Worm (Caenorhabditis elegans): ENCODE measurements around the gene Y39A3A.4.
"Not testable (repeated sequence)": the region's sequence is repeated elsewhere in the genome, so short reads cannot be mapped to it uniquely, and the experiment has no call there.

Y39A3A.4 gene

DNA sequence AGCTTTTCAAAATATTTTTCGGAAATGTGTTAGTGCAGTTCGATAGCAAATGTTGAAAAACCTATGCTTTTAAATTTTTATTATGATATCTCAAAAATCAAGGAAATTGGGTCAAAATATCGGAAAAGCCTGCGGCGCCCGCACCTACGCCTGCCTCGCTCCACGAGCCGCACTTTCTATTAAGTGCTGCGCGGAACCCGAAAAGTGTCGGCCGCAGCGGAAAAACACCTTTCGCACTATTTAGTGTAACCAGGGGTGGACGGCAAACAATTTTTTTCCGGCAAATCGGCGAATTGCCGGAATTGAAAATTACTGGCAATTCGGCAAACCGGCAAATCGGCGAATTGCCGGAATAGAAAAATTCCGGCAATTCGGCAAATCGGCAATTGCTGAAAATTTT lies 8.4 kb upstream of the Y39A3A.4 start:
- TF ChIP-seq T22C8.4 (GFP tag; IDR thresholded peaks at IDR 0.05) (no peak), med-1 (GFP tag; optimal IDR thresholded peaks at IDR 0.05; ENCODE audit: insufficient read depth) (no peak), tab-1 (GFP tag; IDR thresholded peaks at IDR 0.05) (no peak), klf-2 (GFP tag; conservative IDR thresholded peaks at IDR 0.05) (no peak), ref-1 (GFP tag; conservative IDR thresholded peaks at IDR 0.05) (no peak), ztf-23 (GFP tag; IDR thresholded peaks at IDR 0.05) (no peak), cog-1 (tag; optimal IDR thresholded peaks at IDR 0.05) (no peak), ztf-29 (GFP tag; IDR thresholded peaks at IDR 0.05) (no peak), flt-1 (GFP tag; IDR thresholded peaks at IDR 0.05) (no peak)

DNA sequence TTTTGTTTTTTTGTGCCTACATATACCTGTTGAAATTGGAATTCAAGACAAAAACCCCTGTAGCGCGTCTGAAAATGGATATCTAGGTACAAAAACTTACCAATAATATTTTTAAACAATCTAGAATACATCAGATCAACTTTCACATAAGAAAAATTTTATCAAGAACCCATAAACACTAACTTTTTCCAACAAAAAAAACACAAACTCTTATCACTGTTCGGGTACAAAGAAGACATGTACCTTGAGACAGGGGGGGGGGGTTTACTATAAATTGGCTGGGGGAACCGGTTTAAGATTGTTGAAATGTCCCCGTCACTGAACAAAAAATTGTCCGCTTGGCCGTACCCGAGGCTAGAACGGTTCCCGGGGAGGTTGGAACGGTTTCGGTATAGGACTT lies 6.1 kb upstream of the Y39A3A.4 start, which contains the start of gene cpt-3:
Gene cpt-3, plus strand, starts transcription at position 301 of the 400 bp plus-strand sequence.
- not testable (repeated sequence) for TF ChIP-seq med-1 (GFP tag; optimal IDR thresholded peaks at IDR 0.05; ENCODE audit: insufficient read depth); ref-1 (GFP tag; conservative IDR thresholded peaks at IDR 0.05); klf-2 (GFP tag; conservative IDR thresholded peaks at IDR 0.05)

DNA sequence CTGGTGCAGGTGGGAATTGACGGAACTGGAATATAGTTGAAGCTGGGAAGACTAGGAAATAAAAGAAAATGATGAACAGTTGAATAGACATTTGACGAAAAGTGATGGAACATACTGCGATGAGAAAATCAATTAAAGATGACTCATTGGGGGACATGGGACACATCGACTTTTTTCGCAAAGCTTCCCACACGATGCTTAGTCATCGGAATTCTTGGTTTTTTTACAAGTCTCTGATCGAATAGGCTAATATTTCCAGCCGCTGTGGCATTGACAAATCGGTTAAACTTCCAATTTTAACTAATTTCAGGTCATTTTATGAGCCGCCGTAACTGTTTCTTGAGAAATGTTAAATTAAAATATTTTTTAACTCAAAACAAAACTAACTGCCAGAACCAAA lies 8.1 kb downstream of the Y39A3A.4 start, which contains the start of gene Y39A3A.3:
Gene Y39A3A.3, minus strand, starts transcription at position 101 of the 400 bp plus-strand sequence.
- TF ChIP-seq ztf-23 (GFP tag; IDR thresholded peaks at IDR 0.05) (no peak), T22C8.4 (GFP tag; IDR thresholded peaks at IDR 0.05) (no peak), ztf-29 (GFP tag; IDR thresholded peaks at IDR 0.05) (no peak), ref-1 (GFP tag; conservative IDR thresholded peaks at IDR 0.05) (no peak), tab-1 (GFP tag; IDR thresholded peaks at IDR 0.05) (no peak), klf-2 (GFP tag; conservative IDR thresholded peaks at IDR 0.05) (no peak), cog-1 (tag; optimal IDR thresholded peaks at IDR 0.05) (no peak), med-1 (GFP tag; optimal IDR thresholded peaks at IDR 0.05; ENCODE audit: insufficient read depth) (no peak), flt-1 (GFP tag; IDR thresholded peaks at IDR 0.05) (no peak)

DNA sequence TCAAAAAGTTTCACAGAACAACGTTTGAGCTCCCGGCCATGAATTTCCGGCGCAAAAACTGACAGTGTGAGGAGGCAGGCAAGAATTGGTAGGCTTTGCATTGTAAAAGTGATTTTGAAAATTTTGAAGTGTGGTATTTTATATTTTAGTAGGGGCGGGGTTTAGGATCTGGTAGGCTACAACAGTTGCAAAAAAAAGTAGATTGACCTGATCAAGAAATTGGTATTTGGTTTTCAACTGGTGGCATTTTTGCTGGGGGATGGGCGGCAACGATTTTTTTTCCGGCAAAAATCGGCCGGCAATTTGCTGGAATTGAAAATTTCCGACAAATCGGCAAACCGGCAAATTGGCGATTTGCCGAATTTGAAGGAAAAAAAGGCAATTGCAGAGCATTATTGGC lies 15.5 kb downstream of the Y39A3A.4 start, which contains the start of gene ins-16:
Gene ins-16, minus strand, starts transcription at position 101 of the 400 bp plus-strand sequence.
- TF ChIP-seq tab-1 (GFP tag; IDR thresholded peaks at IDR 0.05) = no peak
- TF ChIP-seq med-1 (GFP tag; optimal IDR thresholded peaks at IDR 0.05; ENCODE audit: insufficient read depth) = no peak
- TF ChIP-seq klf-2 (GFP tag; conservative IDR thresholded peaks at IDR 0.05) = no peak
- no peak for TF ChIP-seq cog-1 (tag; optimal IDR thresholded peaks at IDR 0.05)
- no peak for TF ChIP-seq flt-1 (GFP tag; IDR thresholded peaks at IDR 0.05)
- TF ChIP-seq T22C8.4 (GFP tag; IDR thresholded peaks at IDR 0.05) = no peak
- no peak for TF ChIP-seq ztf-29 (GFP tag; IDR thresholded peaks at IDR 0.05)
- no peak for TF ChIP-seq ztf-23 (GFP tag; IDR thresholded peaks at IDR 0.05)
- no peak for TF ChIP-seq ref-1 (GFP tag; conservative IDR thresholded peaks at IDR 0.05)

DNA sequence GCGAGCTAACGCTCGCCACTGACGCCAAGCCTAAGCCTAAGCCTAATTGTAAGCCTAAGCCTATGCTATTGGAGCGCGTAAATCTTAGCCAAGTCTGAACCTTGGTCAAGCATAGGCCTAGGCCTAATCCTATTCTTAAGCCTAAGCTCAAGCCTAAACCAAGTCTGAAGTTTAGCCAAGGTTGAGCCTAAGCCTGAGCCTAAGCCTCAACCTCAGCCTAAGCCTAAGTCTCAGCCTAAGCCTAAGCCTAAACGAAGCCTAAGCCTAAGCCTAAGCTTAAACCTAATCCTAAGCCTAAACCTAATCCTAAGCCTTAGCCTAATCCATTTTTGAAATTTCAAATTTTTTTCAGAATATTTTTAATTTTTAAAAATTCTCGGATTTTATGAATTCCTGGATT lies 16.3 kb downstream of the Y39A3A.4 start:
- TF ChIP-seq ztf-23 (GFP tag; IDR thresholded peaks at IDR 0.05) (no peak), med-1 (GFP tag; optimal IDR thresholded peaks at IDR 0.05; ENCODE audit: insufficient read depth) (no peak), ztf-29 (GFP tag; IDR thresholded peaks at IDR 0.05) (no peak), T22C8.4 (GFP tag; IDR thresholded peaks at IDR 0.05) (no peak), klf-2 (GFP tag; conservative IDR thresholded peaks at IDR 0.05) (no peak), tab-1 (GFP tag; IDR thresholded peaks at IDR 0.05) (no peak), ref-1 (GFP tag; conservative IDR thresholded peaks at IDR 0.05) (no peak), flt-1 (GFP tag; IDR thresholded peaks at IDR 0.05) (no peak), cog-1 (tag; optimal IDR thresholded peaks at IDR 0.05) (no peak)

DNA sequence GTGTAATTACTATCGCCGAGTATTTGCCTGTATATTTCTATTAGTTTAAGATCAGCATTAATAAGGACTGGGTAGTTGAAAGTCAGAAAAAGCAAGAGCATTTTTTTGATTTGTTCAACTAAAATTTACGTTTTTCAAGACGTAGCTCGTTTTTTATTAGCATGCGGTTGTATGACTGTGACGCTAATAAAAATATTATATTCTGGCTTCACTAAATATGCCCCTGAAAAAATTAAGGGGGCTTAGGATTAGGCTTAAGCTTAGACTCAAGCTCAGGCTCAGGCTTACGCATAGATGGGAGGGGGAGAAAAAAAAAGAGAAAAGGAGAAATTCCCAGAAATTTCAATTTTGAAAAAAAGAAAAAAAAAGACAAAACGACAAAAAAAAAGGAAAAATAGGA lies 18.8 kb downstream of the Y39A3A.4 start, which contains the start of gene Y39A3A.2:
Gene Y39A3A.2, minus strand, starts transcription at position 101 of the 400 bp plus-strand sequence.
- TF ChIP-seq T22C8.4 (GFP tag; IDR thresholded peaks at IDR 0.05) = no peak

DNA sequence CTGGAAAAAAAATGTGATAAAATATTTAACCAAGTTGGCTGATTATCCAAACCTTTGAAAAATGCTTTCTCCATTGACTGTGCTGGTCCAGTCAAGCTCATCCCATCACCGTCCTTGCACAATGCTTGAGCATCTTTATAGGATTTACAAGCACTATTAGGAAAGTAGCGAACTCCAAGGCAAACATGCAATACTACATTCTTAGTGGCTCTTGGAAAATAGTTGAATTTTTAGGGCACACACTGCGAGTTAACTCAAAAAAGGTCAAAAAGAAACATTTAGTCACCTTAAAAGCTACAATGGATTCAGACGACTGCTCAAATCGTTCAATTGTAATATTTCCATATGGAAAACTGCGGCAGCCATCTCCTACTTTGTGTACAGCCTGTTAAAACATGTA lies 22.3 kb downstream of the Y39A3A.4 start, which contains the start of gene M01E10.3:
Gene M01E10.3, minus strand, starts transcription at position 101 of the 400 bp plus-strand sequence.
- TF ChIP-seq flt-1 (GFP tag; IDR thresholded peaks at IDR 0.05) (no peak), cog-1 (tag; optimal IDR thresholded peaks at IDR 0.05) (no peak), klf-2 (GFP tag; conservative IDR thresholded peaks at IDR 0.05) (no peak), T22C8.4 (GFP tag; IDR thresholded peaks at IDR 0.05) (no peak), ref-1 (GFP tag; conservative IDR thresholded peaks at IDR 0.05) (no peak)

DNA sequence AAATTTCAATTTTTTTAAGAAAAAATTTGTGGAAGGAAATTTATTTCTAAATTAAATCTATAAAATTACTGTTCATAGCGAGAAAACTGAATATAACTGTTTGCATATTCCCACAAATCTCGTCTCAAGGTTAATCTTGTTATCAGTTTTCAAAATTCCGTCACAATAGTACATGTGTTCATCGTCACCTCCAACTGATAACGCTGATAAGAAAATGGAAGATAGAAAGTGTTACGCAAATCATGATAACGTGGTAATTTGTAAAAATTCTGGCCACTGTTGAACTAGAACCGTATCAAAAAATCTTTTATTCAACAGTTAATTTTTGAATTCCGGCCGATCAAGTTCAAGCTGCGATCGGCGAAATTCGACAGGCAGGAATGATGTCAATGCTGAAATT lies 23.0 kb downstream of the Y39A3A.4 start:
- TF ChIP-seq flt-1 (GFP tag; IDR thresholded peaks at IDR 0.05) (no peak), tab-1 (GFP tag; IDR thresholded peaks at IDR 0.05) (no peak), ref-1 (GFP tag; conservative IDR thresholded peaks at IDR 0.05) (no peak), ztf-29 (GFP tag; IDR thresholded peaks at IDR 0.05) (no peak), klf-2 (GFP tag; conservative IDR thresholded peaks at IDR 0.05) (no peak), ztf-23 (GFP tag; IDR thresholded peaks at IDR 0.05) (no peak), T22C8.4 (GFP tag; IDR thresholded peaks at IDR 0.05) (no peak), cog-1 (tag; optimal IDR thresholded peaks at IDR 0.05) (no peak), med-1 (GFP tag; optimal IDR thresholded peaks at IDR 0.05; ENCODE audit: insufficient read depth) (no peak)

DNA sequence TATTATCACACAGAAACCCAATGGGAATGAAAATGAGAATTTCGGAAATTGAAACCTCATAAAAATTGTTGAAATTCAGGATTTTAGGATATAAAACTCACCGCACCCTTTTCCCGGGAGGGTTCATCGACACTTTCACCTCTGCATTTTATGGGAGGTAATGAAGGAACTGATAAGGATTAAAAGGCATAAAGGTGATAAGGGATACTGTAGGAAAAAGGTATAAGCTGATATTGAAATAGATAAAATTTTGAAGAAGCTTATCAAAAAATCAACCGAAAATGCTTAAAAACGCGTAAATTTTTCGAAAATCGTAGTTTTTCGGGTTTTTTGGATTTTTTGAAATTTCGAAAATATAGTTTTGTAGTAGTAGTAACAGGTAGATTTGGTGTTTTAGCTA lies 25.9 kb downstream of the Y39A3A.4 start:
- TF ChIP-seq tab-1 (GFP tag; IDR thresholded peaks at IDR 0.05) (no peak), med-1 (GFP tag; optimal IDR thresholded peaks at IDR 0.05; ENCODE audit: insufficient read depth) (no peak), ref-1 (GFP tag; conservative IDR thresholded peaks at IDR 0.05) (no peak), ztf-29 (GFP tag; IDR thresholded peaks at IDR 0.05) (no peak), T22C8.4 (GFP tag; IDR thresholded peaks at IDR 0.05) (no peak), cog-1 (tag; optimal IDR thresholded peaks at IDR 0.05) (no peak), flt-1 (GFP tag; IDR thresholded peaks at IDR 0.05) (no peak), ztf-23 (GFP tag; IDR thresholded peaks at IDR 0.05) (no peak), klf-2 (GFP tag; conservative IDR thresholded peaks at IDR 0.05) (no peak)

DNA sequence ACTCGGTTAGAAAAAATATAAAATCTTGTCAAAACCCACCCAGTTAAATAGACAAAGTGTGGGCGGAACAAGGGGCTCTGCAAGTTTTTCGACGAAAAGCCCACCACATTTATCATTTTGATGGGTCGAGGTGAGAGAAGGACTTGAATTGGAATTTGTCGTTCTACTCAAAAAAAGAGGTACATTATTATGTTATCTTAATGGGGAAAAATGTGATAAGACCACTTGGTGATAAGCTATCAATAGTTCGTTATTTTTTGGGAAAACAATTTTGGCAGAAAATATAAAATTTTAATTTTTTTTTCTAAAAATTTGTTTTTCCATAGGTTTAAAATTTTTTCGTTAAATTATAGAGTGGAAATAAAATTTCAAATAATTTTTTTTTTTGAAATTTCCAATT lies 26.6 kb downstream of the Y39A3A.4 start:
- no peak for TF ChIP-seq cog-1 (tag; optimal IDR thresholded peaks at IDR 0.05)
- TF ChIP-seq tab-1 (GFP tag; IDR thresholded peaks at IDR 0.05) = no peak
- no peak for TF ChIP-seq flt-1 (GFP tag; IDR thresholded peaks at IDR 0.05)
- TF ChIP-seq ztf-29 (GFP tag; IDR thresholded peaks at IDR 0.05) = no peak
- TF ChIP-seq med-1 (GFP tag; optimal IDR thresholded peaks at IDR 0.05; ENCODE audit: insufficient read depth) = no peak
- no peak for TF ChIP-seq T22C8.4 (GFP tag; IDR thresholded peaks at IDR 0.05)
- no peak for TF ChIP-seq ztf-23 (GFP tag; IDR thresholded peaks at IDR 0.05)
- TF ChIP-seq ref-1 (GFP tag; conservative IDR thresholded peaks at IDR 0.05) = no peak
- no peak for TF ChIP-seq klf-2 (GFP tag; conservative IDR thresholded peaks at IDR 0.05)
